Worm (Caenorhabditis elegans): ENCODE data around the gene mogs-1.

mogs-1 gene

ce11 chrIV:11032288-11032687, 10.6 kb upstream of the mogs-1 start, which contains the start of gene hrg-6:
Gene hrg-6, plus strand, starts transcription at chrIV:11032588.
- no peak for TF ChIP-seq R02D3.7 (tag; optimal IDR thresholded peaks at IDR 0.05)
- TF ChIP-seq ZK546.5 (tag; optimal IDR thresholded peaks at IDR 0.05): no peak
- TF ChIP-seq nhr-237 (tag; optimal IDR thresholded peaks at IDR 0.05): no peak
- TF ChIP-seq lin-15B (tag; optimal IDR thresholded peaks at IDR 0.05): no peak
- no peak for TF ChIP-seq ceh-9 (tag; optimal IDR thresholded peaks at IDR 0.05)
- TF ChIP-seq lin-39 (tag; optimal IDR thresholded peaks at IDR 0.05): no peak
- peak; percentile 36 for TF ChIP-seq zag-1 (tag; optimal IDR thresholded peaks at IDR 0.05)

- TF ChIP-seq hmg-11 (tag; optimal IDR thresholded peaks at IDR 0.05) (no peak), mml-1 (tag; optimal IDR thresholded peaks at IDR 0.05) (no peak), ZK546.5 (tag; optimal IDR thresholded peaks at IDR 0.05) (no peak), elt-2 (tag; optimal IDR thresholded peaks at IDR 0.05) (peak; percentile 86)
Measured at ce11 chrIV:11031640-11032039, 9.9 kb upstream of the mogs-1 start.

- TF ChIP-seq fos-1 (tag; optimal IDR thresholded peaks at IDR 0.05) (no peak), ceh-28 (tag; optimal IDR thresholded peaks at IDR 0.05) (no peak), nhr-25 (tag; optimal IDR thresholded peaks at IDR 0.05) (no peak), nhr-11 (tag; optimal IDR thresholded peaks at IDR 0.05) (no peak), ceh-9 (tag; optimal IDR thresholded peaks at IDR 0.05) (no peak), ama-1 (optimal IDR thresholded peaks at IDR 0.05) (no peak), nhr-237 (tag; optimal IDR thresholded peaks at IDR 0.05) (no peak), elt-2 (tag; optimal IDR thresholded peaks at IDR 0.05) (no peak), ztf-11 (tag; optimal IDR thresholded peaks at IDR 0.05) (no peak)
Measured at ce11 chrIV:11030893-11031292, 9.2 kb upstream of the mogs-1 start, which contains the start of gene hrg-4. Gene hrg-4, minus strand, starts transcription at chrIV:11030993.

- TF ChIP-seq ceh-82 (tag; optimal IDR thresholded peaks at IDR 0.05): no peak
- TF ChIP-seq nhr-43 (tag; optimal IDR thresholded peaks at IDR 0.05; ENCODE audit: poor library complexity, severe bottlenecking): no peak
- TF ChIP-seq ztf-11 (tag; optimal IDR thresholded peaks at IDR 0.05): no peak
- no peak for TF ChIP-seq pqm-1 (tag; optimal IDR thresholded peaks at IDR 0.05)
- TF ChIP-seq eor-1 (tag; optimal IDR thresholded peaks at IDR 0.05): no peak
- no peak for TF ChIP-seq pha-4 (tag; optimal IDR thresholded peaks at IDR 0.05)
- no peak for TF ChIP-seq unc-62 (GFP tag; optimal IDR thresholded peaks at IDR 0.05)
- no peak for TF ChIP-seq ztf-4 (tag; optimal IDR thresholded peaks at IDR 0.05)
- no peak for TF ChIP-seq skn-1 (tag; optimal IDR thresholded peaks at IDR 0.05)
- no peak for TF ChIP-seq lsy-12 (tag; optimal IDR thresholded peaks at IDR 0.05)
- TF ChIP-seq lin-39 (tag; optimal IDR thresholded peaks at IDR 0.05): no peak
- no peak for TF ChIP-seq nhr-25 (tag; optimal IDR thresholded peaks at IDR 0.05)
- TF ChIP-seq R02D3.7 (tag; optimal IDR thresholded peaks at IDR 0.05): no peak
- no peak for TF ChIP-seq fkh-10 (GFP tag; optimal IDR thresholded peaks at IDR 0.05)
- no peak for TF ChIP-seq nhr-76 (tag; optimal IDR thresholded peaks at IDR 0.05)
- TF ChIP-seq unc-39 (tag; optimal IDR thresholded peaks at IDR 0.05): no peak
Measured at ce11 chrIV:11030117-11030516, 8.4 kb upstream of the mogs-1 start.

ce11 chrIV:11029412-11029811, 7.7 kb upstream of the mogs-1 start, which contains the start of gene hrg-5:
Gene hrg-5, minus strand, starts transcription at chrIV:11029428.
- TF ChIP-seq nhr-237 (tag; optimal IDR thresholded peaks at IDR 0.05): no peak
- no peak for TF ChIP-seq mml-1 (tag; optimal IDR thresholded peaks at IDR 0.05)
- TF ChIP-seq daf-12 (tag; optimal IDR thresholded peaks at IDR 0.05): no peak
- TF ChIP-seq nhr-67 (tag; optimal IDR thresholded peaks at IDR 0.05): no peak
- no peak for TF ChIP-seq elt-1 (tag; optimal IDR thresholded peaks at IDR 0.05)
- TF ChIP-seq jun-1 (tag; optimal IDR thresholded peaks at IDR 0.05): no peak
- TF ChIP-seq egl-27 (tag; optimal IDR thresholded peaks at IDR 0.05): no peak
- TF ChIP-seq egl-5 (tag; optimal IDR thresholded peaks at IDR 0.05): no peak
- TF ChIP-seq elt-2 (tag; optimal IDR thresholded peaks at IDR 0.05): peak; percentile 33
- no peak for TF ChIP-seq aly-2 (tag; optimal IDR thresholded peaks at IDR 0.05)
- TF ChIP-seq pqm-1 (tag; optimal IDR thresholded peaks at IDR 0.05): peak; percentile 76
- TF ChIP-seq pha-4 (tag; optimal IDR thresholded peaks at IDR 0.05): peak; percentile 68
- no peak for TF ChIP-seq nhr-28 (tag; optimal IDR thresholded peaks at IDR 0.05)
- TF ChIP-seq ZK546.5 (tag; optimal IDR thresholded peaks at IDR 0.05): no peak
- no peak for TF ChIP-seq nhr-12 (tag; optimal IDR thresholded peaks at IDR 0.05)
- TF ChIP-seq nfya-1 (tag; optimal IDR thresholded peaks at IDR 0.05; ENCODE audit: insufficient read depth): no peak
